Fruit fly (Drosophila melanogaster): ENCODE results near the gene narya.

narya gene

dm6 chrX:19495611-19496583, 21.0 kb downstream of the narya start (continued):
- TF ChIP-seq CG32772 (GFP tag; IDR thresholded peaks at IDR 0.05), result 0 out of 2 replicates have a peak, but pooled peaks have one; percentile 14
- peak; percentile 58 for TF ChIP-seq CG9817 (tag; optimal IDR thresholded peaks at IDR 0.05)
- peak; percentile 19 to 40 for TF ChIP-seq chif (GFP tag; optimal IDR thresholded peaks at IDR 0.05)
- TF ChIP-seq CG7786 (GFP tag; optimal IDR thresholded peaks at IDR 0.05), result peak; percentile 63
- TF ChIP-seq HLH54F (GFP tag; optimal IDR thresholded peaks at IDR 0.05), result peak; percentile 65
- peak; percentile 77 for TF ChIP-seq crol (GFP tag; IDR thresholded peaks at IDR 0.05)
- peak; percentile 42 for TF ChIP-seq mirr (GFP tag; optimal IDR thresholded peaks at IDR 0.05)
- no peak for TF ChIP-seq Six4 (GFP tag; optimal IDR thresholded peaks at IDR 0.05)
- peak; percentile 48 for TF ChIP-seq CG31365 (tag; optimal IDR thresholded peaks at IDR 0.05)
- no peak for TF ChIP-seq NFAT (GFP tag; IDR thresholded peaks at IDR 0.05)
- TF ChIP-seq crp (GFP tag; optimal IDR thresholded peaks at IDR 0.05), result no peak
- TF ChIP-seq klu (GFP tag; IDR thresholded peaks at IDR 0.05), result peak; percentile 49
- TF ChIP-seq CG12236 (GFP tag; optimal IDR thresholded peaks at IDR 0.05), result no peak
- peak; percentile 94 for TF ChIP-seq cg (GFP tag; optimal IDR thresholded peaks at IDR 0.05)
- TF ChIP-seq B-H2 (GFP tag; optimal IDR thresholded peaks at IDR 0.05), result peak; percentile 35
- TF ChIP-seq CG15269 (tag; optimal IDR thresholded peaks at IDR 0.05), result peak; percentile 74
- TF ChIP-seq Awh (GFP tag; IDR thresholded peaks at IDR 0.05), result no peak
- peak; percentile 19 for TF ChIP-seq en (GFP tag; optimal IDR thresholded peaks at IDR 0.05)
- peak; percentile 43; the same call in 1 of the 2 replicates for TF ChIP-seq CG14667 (GFP tag; IDR thresholded peaks at IDR 0.05)
- TF ChIP-seq CG17829 (tag; optimal IDR thresholded peaks at IDR 0.05), result peak; percentile 53
- peak; percentile 77 for TF ChIP-seq CG1603 (tag; optimal IDR thresholded peaks at IDR 0.05)
- TF ChIP-seq CG17912 (GFP tag; optimal IDR thresholded peaks at IDR 0.05), result no peak
- TF ChIP-seq CG7987 (GFP tag; optimal IDR thresholded peaks at IDR 0.05), result no peak
- no peak for TF ChIP-seq CG10462 (GFP tag; optimal IDR thresholded peaks at IDR 0.05)
- TF ChIP-seq Dbx (GFP tag; IDR thresholded peaks at IDR 0.05), result peak; percentile 43; the same call in 1 of the 3 replicates
- peak; percentile 39; the same call in 1 of the 2 replicates for TF ChIP-seq CG31441 (GFP tag; IDR thresholded peaks at IDR 0.05)
- no peak for TF ChIP-seq ase (GFP tag; IDR thresholded peaks at IDR 0.05)
- no peak for TF ChIP-seq Kr (GFP tag; optimal IDR thresholded peaks at IDR 0.05)
- peak; percentile 41; the same call in 1 of the 2 replicates for TF ChIP-seq CG11247 (GFP tag; IDR thresholded peaks at IDR 0.05)
- TF ChIP-seq C15 (GFP tag; IDR thresholded peaks at IDR 0.05), result no peak
- no peak for TF ChIP-seq CrebB (tag; optimal IDR thresholded peaks at IDR 0.05)
- peak; percentile 65 for TF ChIP-seq ind (GFP tag; optimal IDR thresholded peaks at IDR 0.05)
- peak; percentile 8 for TF ChIP-seq salm (tag; optimal IDR thresholded peaks at IDR 0.05)
- TF ChIP-seq cas (GFP tag; IDR thresholded peaks at IDR 0.05), result 0 out of 2 replicates have a peak, but pooled peaks have one; percentile 17
- TF ChIP-seq CG17328 (GFP tag; IDR thresholded peaks at IDR 0.05), result peak; percentile 49; the same call in 1 of the 2 replicates
- peak; percentile 26 for TF ChIP-seq CG16863 (GFP tag; optimal IDR thresholded peaks at IDR 0.05)
- TF ChIP-seq lov (optimal IDR thresholded peaks at IDR 0.05), result no peak
- no peak for TF ChIP-seq lov (GFP tag; IDR thresholded peaks at IDR 0.05)
- TF ChIP-seq Sox100B (GFP tag; optimal IDR thresholded peaks at IDR 0.05), result no peak
- peak; percentile 80 for TF ChIP-seq Meics (GFP tag; optimal IDR thresholded peaks at IDR 0.05)
- TF ChIP-seq CG4328 (GFP tag; optimal IDR thresholded peaks at IDR 0.05), result peak; percentile 56
- no peak for TF ChIP-seq gt (GFP tag; IDR thresholded peaks at IDR 0.05)
- TF ChIP-seq CG11504 (tag; optimal IDR thresholded peaks at IDR 0.05), result peak; percentile 72
- no peak for TF ChIP-seq zf30C (GFP tag; optimal IDR thresholded peaks at IDR 0.05)
- TF ChIP-seq PHDP (tag; optimal IDR thresholded peaks at IDR 0.05), result peak; percentile 52
- no peak for TF ChIP-seq dati (GFP tag; IDR thresholded peaks at IDR 0.05)
- TF ChIP-seq CG13296 (GFP tag; optimal IDR thresholded peaks at IDR 0.05), result peak; percentile 59
- TF ChIP-seq Fer3 (tag; optimal IDR thresholded peaks at IDR 0.05), result peak; percentile 59
- TF ChIP-seq CG5245 (GFP tag; optimal IDR thresholded peaks at IDR 0.05), result no peak
